Worm (Caenorhabditis elegans): ENCODE measurements around the gene gba-3.

Gene gba-3

DNA sequence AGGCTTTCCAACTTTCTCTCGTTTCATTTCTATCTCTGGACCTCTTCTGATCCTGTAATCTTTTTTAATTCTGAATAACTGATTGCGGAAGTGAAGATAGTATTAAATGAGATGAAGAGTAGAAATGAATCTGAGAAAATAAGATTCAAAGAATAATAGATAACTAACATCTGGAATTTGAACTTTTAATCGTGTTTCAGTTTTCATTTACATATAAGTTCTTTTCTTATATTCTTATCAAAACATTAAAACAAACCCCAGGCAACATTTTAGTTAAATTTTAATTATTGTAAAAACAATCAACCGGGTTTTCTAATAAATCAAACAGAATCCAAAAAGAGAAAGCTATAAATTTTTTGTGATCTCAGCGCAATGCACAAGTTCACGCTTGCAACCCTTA lies 19.9 kb upstream of the gba-3 start:
- TF ChIP-seq lim-7 (GFP tag; IDR thresholded peaks at IDR 0.05) = no peak
- peak; percentile 92 for TF ChIP-seq aha-1 (tag)
- TF ChIP-seq ctbp-1 (GFP tag; IDR thresholded peaks at IDR 0.05) = no peak
- TF ChIP-seq mxl-2 (GFP tag; conservative IDR thresholded peaks at IDR 0.05) = no peak
- TF ChIP-seq php-3 (GFP tag; IDR thresholded peaks at IDR 0.05) = no peak
- no peak for TF ChIP-seq nhr-10 (tag; optimal IDR thresholded peaks at IDR 0.05)
- no peak for TF ChIP-seq jun-1 (tag; optimal IDR thresholded peaks at IDR 0.05)
- TF ChIP-seq madf-5 (GFP tag; IDR thresholded peaks at IDR 0.05) = no peak

DNA sequence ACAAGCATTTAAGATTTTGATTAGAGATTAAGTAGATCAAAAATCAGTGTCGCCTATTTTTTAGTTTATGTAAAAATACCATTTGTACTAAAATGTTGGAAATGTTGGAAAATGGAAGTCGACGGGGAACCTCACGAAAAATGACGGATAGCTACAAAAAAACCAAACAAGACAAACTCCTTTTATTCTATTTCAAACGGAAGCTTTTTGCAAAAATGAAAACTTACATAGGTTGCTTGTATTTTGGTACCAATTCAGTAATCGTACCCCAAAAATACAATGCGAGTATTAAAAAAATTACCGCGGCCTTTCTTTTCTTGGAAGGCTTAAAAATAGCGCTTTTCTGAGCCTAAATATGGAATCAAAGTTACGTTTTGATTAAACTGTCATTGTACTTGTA lies 19.1 kb upstream of the gba-3 start:
- TF ChIP-seq unc-62 (GFP tag; optimal IDR thresholded peaks at IDR 0.05 in 1 of 2) (peak in 1 of 2 experiments; percentile 94), unc-62 (tag; optimal IDR thresholded peaks at IDR 0.05) (no peak), nhr-28 (tag; optimal IDR thresholded peaks at IDR 0.05) (no peak)

DNA sequence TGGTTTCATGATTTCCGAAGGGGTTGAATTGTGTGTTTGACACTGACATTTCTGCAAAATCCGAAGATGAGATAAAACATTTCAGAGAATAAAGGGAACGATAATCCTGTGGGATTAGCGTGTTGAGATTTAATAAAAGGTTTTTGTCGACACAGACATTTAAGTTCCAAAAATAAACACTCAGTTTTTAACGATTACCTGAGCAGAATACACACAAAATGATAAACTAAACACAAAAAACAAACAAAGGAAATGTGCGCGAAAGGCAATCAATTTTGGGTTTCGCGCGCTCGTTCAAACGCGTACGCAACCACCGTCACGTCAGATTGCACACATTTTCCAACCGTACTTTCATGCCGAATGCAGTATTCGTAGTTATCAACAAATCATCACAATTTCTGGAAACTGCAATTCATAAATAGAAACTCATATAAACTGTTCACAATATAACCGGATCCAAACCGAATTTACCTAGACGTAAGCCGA lies 11.9 kb upstream of the gba-3 start, which contains the start of gene rif-1.1:
Gene rif-1.1, minus strand, starts transcription at position 51 of the 486 bp plus-strand sequence.
- no peak for TF ChIP-seq D1046.2 (GFP tag; IDR thresholded peaks at IDR 0.05)
- no peak for TF ChIP-seq pha-4 (GFP tag; IDR thresholded peaks at IDR 0.05)
- peak; percentile 47 for TF ChIP-seq pha-4 (tag; optimal IDR thresholded peaks at IDR 0.05)
- peak; percentile 22; the same call in 1 of the 2 replicates for TF ChIP-seq dmd-6 (GFP tag; IDR thresholded peaks at IDR 0.05)
- TF ChIP-seq hmg-1.1 (GFP tag; IDR thresholded peaks at IDR 0.05) = 0 out of 2 replicates have a peak, but pooled peaks have one; percentile 36
- no peak for TF ChIP-seq daf-16 (GFP tag; optimal IDR thresholded peaks at IDR 0.05)
- TF ChIP-seq daf-16 (tag; optimal IDR thresholded peaks at IDR 0.05) = peak; percentile 51
- no peak for TF ChIP-seq T26A8.4 (GFP tag; IDR thresholded peaks at IDR 0.05)
- peak in 1 of 2 experiments; percentile 79 for TF ChIP-seq unc-62 (GFP tag; optimal IDR thresholded peaks at IDR 0.05 in 1 of 2)
- no peak for TF ChIP-seq unc-62 (tag; optimal IDR thresholded peaks at IDR 0.05)
- TF ChIP-seq snpc-1.2 (GFP tag; IDR thresholded peaks at IDR 0.05) = peak; percentile 76
- TF ChIP-seq madf-9 (GFP tag; conservative IDR thresholded peaks at IDR 0.05) = no peak
- TF ChIP-seq nhr-28 (tag; optimal IDR thresholded peaks at IDR 0.05) = peak; percentile 75
- TF ChIP-seq lin-38 (GFP tag; IDR thresholded peaks at IDR 0.05) = peak; percentile 29
- no peak for TF ChIP-seq duxl-1 (tag; optimal IDR thresholded peaks at IDR 0.05; ENCODE audit: poor library complexity)
- peak; percentile 1 for TF ChIP-seq nhr-6 (tag; optimal IDR thresholded peaks at IDR 0.05)
- no peak for TF ChIP-seq madf-5 (GFP tag; IDR thresholded peaks at IDR 0.05)
- peak in 1 of 2 experiments; percentile 85 for TF ChIP-seq lsy-2 (tag; optimal IDR thresholded peaks at IDR 0.05)
- TF ChIP-seq ctbp-1 (GFP tag; IDR thresholded peaks at IDR 0.05) = no peak
- TF ChIP-seq hlh-11 (tag; optimal IDR thresholded peaks at IDR 0.05) = peak; percentile 37
- no peak for TF ChIP-seq nhr-11 (tag; optimal IDR thresholded peaks at IDR 0.05)
- peak; percentile 47 for TF ChIP-seq unc-130 (GFP tag; optimal IDR thresholded peaks at IDR 0.05)
- TF ChIP-seq dve-1 (tag; optimal IDR thresholded peaks at IDR 0.05; ENCODE audit: insufficient read depth) = peak; percentile 45
- TF ChIP-seq dpl-1 (GFP tag; optimal IDR thresholded peaks at IDR 0.05) = peak; percentile 84
- peak; percentile 79 for TF ChIP-seq mes-2 (tag; optimal IDR thresholded peaks at IDR 0.05; ENCODE audit: poor library complexity, severe bottlenecking)

DNA sequence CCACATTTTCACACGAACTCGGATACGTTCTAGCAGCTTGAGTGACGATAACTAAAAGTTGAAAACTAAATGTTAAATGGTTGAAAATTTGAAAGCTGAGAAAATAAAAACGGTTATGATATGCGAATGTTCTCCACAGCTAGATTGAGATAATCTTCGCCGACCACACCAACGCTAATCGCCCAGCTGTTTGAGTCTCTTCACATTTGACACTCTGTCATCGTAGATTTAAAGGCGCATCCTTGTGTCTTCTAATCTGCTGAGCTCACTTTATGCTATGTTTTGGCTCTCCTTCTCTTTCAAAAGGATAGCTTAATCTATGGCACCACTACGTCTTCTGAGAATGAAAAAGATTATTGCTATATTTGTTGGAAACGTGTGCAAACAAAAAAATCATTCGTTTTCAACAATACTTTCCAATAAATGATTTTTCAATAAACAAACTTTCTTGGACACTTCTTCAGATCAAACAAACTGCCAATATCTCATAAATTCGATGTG lies 10.0 kb upstream of the gba-3 start, which contains the start of gene F11E6.10:
Gene F11E6.10, minus strand, starts transcription at position 51 of the 501 bp plus-strand sequence.
- TF ChIP-seq ZK337.2 (GFP tag; IDR thresholded peaks at IDR 0.05) (no peak), hlh-11 (tag; optimal IDR thresholded peaks at IDR 0.05) (no peak), mes-2 (tag; optimal IDR thresholded peaks at IDR 0.05; ENCODE audit: poor library complexity, severe bottlenecking) (no peak), attf-4 (tag; optimal IDR thresholded peaks at IDR 0.05) (no peak), nhr-48 (tag; optimal IDR thresholded peaks at IDR 0.05) (no peak), php-3 (GFP tag; IDR thresholded peaks at IDR 0.05) (no peak), nhr-6 (tag; optimal IDR thresholded peaks at IDR 0.05) (no peak), lin-38 (GFP tag; IDR thresholded peaks at IDR 0.05) (no peak), snpc-4 (tag; optimal IDR thresholded peaks at IDR 0.05) (no peak), hif-1 (tag; optimal IDR thresholded peaks at IDR 0.05) (no peak), skn-1 (tag; optimal IDR thresholded peaks at IDR 0.05) (no peak), dmd-8 (GFP tag; IDR thresholded peaks at IDR 0.05) (no peak), zip-2 (tag; optimal IDR thresholded peaks at IDR 0.05) (no peak)

Data from whole organism, L4 larva.